Worm (Caenorhabditis elegans): ENCODE measurements around the gene srh-272.

Gene srh-272

ce11 chrV:2830817-2831216, 32.3 kb upstream of the srh-272 start, which contains the start of gene srw-2:
srw-2 (plus strand) TSS chrV:2830878.
- TF ChIP-seq ets-4 (GFP tag; optimal IDR thresholded peaks at IDR 0.05) (no peak), Y53F4B.3 (GFP tag; IDR thresholded peaks at IDR 0.05) (no peak), lin-40 (tag; optimal IDR thresholded peaks at IDR 0.05) (no peak), repo-1 (tag; optimal IDR thresholded peaks at IDR 0.05) (no peak), hsf-1 (GFP tag; IDR thresholded peaks at IDR 0.05) (no peak), let-607 (tag; optimal IDR thresholded peaks at IDR 0.05) (no peak), die-1 (tag; optimal IDR thresholded peaks at IDR 0.05) (no peak), snpc-1.3 (tag; optimal IDR thresholded peaks at IDR 0.05; ENCODE audit: insufficient read depth) (no peak), cebp-1 (GFP tag; IDR thresholded peaks at IDR 0.05) (no peak), cebp-1 (tag; optimal IDR thresholded peaks at IDR 0.05) (no peak), mxl-1 (tag; optimal IDR thresholded peaks at IDR 0.05) (no peak), nfya-2 (GFP tag; IDR thresholded peaks at IDR 0.05) (no peak), Y56A3A.18 (GFP tag; IDR thresholded peaks at IDR 0.05) (no peak), athp-1 (tag; optimal IDR thresholded peaks at IDR 0.05) (no peak), dpff-1 (tag; optimal IDR thresholded peaks at IDR 0.05) (no peak), akir-1 (GFP tag; optimal IDR thresholded peaks at IDR 0.05) (no peak), F22D6.2 (tag; optimal IDR thresholded peaks at IDR 0.05) (no peak), F57C9.4 (tag; optimal IDR thresholded peaks at IDR 0.05) (no peak), B0261.1 (tag; optimal IDR thresholded peaks at IDR 0.05) (no peak), F49E8.2 (tag; optimal IDR thresholded peaks at IDR 0.05; ENCODE audit: insufficient read depth) (no peak), lag-1 (GFP tag; IDR thresholded peaks at IDR 0.05) (no peak)

- TF ChIP-seq pha-4 (tag; optimal IDR thresholded peaks at IDR 0.05) (no peak), repo-1 (tag; optimal IDR thresholded peaks at IDR 0.05) (no peak), ceh-27 (GFP tag; optimal IDR thresholded peaks at IDR 0.05) (no peak), hlh-12 (tag; optimal IDR thresholded peaks at IDR 0.05) (no peak), ceh-58 (GFP tag; IDR thresholded peaks at IDR 0.05) (no peak), ztf-26 (tag; optimal IDR thresholded peaks at IDR 0.05) (no peak)
Measured at ce11 chrV:2832666-2833065, 30.5 kb upstream of the srh-272 start, which contains the start of gene srj-50. srj-50 (plus strand) TSS chrV:2832966.

DNA sequence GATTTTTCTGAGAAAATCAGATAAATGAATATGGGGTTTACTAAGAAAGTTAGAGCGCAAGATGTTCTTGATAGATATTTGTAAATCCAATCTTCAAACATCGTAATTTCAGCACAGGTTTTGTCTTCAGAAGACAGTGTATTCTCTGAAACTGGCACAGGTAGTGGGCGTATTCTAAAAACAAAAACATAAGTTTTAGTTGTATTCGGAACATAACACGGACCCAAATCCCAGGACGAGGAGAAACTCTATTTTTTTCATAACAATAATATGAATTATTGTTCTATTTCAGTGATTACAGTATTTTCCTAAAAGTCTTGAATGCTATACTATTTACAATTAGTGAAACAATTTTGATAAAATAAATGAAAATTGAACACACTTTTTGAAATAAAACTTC, 26.6 kb upstream of the srh-272 start, which contains the start of gene srj-45:
srj-45 (minus strand) TSS at position 101 of the 400 bp plus-strand sequence.
- no peak for TF ChIP-seq zfh-2 (GFP tag; conservative IDR thresholded peaks at IDR 0.05)
- no peak for TF ChIP-seq tbp1 (GFP tag; optimal IDR thresholded peaks at IDR 0.05)
- no peak for TF ChIP-seq nhr-120 (GFP tag; IDR thresholded peaks at IDR 0.05)
- TF ChIP-seq B0336.3 (GFP tag; IDR thresholded peaks at IDR 0.05), result no peak
- no peak for TF ChIP-seq ccch-3 (GFP tag; optimal IDR thresholded peaks at IDR 0.05)

- TF ChIP-seq lir-1 (GFP tag; conservative IDR thresholded peaks at IDR 0.05) (no peak), nfya-2 (GFP tag; IDR thresholded peaks at IDR 0.05) (no peak), ztf-3 (GFP tag; optimal IDR thresholded peaks at IDR 0.05) (no peak), F37B4.10 (GFP tag; IDR thresholded peaks at IDR 0.05) (no peak), rec-8 (tag; optimal IDR thresholded peaks at IDR 0.05) (no peak), xnd-1 (tag; optimal IDR thresholded peaks at IDR 0.05) (no peak), hsf-1 (GFP tag; IDR thresholded peaks at IDR 0.05) (no peak)
Measured at ce11 chrV:2845771-2846170, 17.4 kb upstream of the srh-272 start, which contains the start of gene srj-44. srj-44 (minus strand) TSS chrV:2845871.
